Worm (Caenorhabditis elegans): ENCODE data around the gene sqst-5.

Gene sqst-5

ce11 chrIII:187829-188228, 40.4 kb upstream of the sqst-5 start, which contains the start of gene mxl-2:
mxl-2 (minus strand) TSS chrIII:188131.
- TF ChIP-seq zip-8 (tag; optimal IDR thresholded peaks at IDR 0.05): no peak
- no peak for TF ChIP-seq nhr-237 (tag; optimal IDR thresholded peaks at IDR 0.05)
- TF ChIP-seq mep-1 (tag; optimal IDR thresholded peaks at IDR 0.05): no peak
- no peak for TF ChIP-seq drap-1 (GFP tag; optimal IDR thresholded peaks at IDR 0.05)
- no peak for TF ChIP-seq ces-1 (GFP tag; optimal IDR thresholded peaks at IDR 0.05)
- TF ChIP-seq ham-2 (GFP tag; optimal IDR thresholded peaks at IDR 0.05): no peak
- TF ChIP-seq hlh-1 (tag; optimal IDR thresholded peaks at IDR 0.05): no peak
- TF ChIP-seq pha-4 (tag; optimal IDR thresholded peaks at IDR 0.05): no peak
- TF ChIP-seq nhr-12 (tag; optimal IDR thresholded peaks at IDR 0.05): no peak
- TF ChIP-seq ceh-83 (GFP tag; optimal IDR thresholded peaks at IDR 0.05): no peak
- no peak for TF ChIP-seq mab-5 (tag; optimal IDR thresholded peaks at IDR 0.05)

- TF ChIP-seq flh-1 (GFP tag; optimal IDR thresholded peaks at IDR 0.05) (no peak), zip-8 (tag; optimal IDR thresholded peaks at IDR 0.05) (peak; percentile 83)
Measured at ce11 chrIII:184335-184734, 36.9 kb upstream of the sqst-5 start.

ce11 chrIII:183072-183471, 35.7 kb upstream of the sqst-5 start:
- no peak for TF ChIP-seq flh-1 (GFP tag; optimal IDR thresholded peaks at IDR 0.05)
- TF ChIP-seq nhr-2 (tag; optimal IDR thresholded peaks at IDR 0.05): no peak
- TF ChIP-seq ces-1 (GFP tag; optimal IDR thresholded peaks at IDR 0.05): no peak
- TF ChIP-seq mls-2 (tag; optimal IDR thresholded peaks at IDR 0.05): no peak
- no peak for TF ChIP-seq ceh-43 (GFP tag; optimal IDR thresholded peaks at IDR 0.05)
- TF ChIP-seq blmp-1 (tag; optimal IDR thresholded peaks at IDR 0.05): no peak
- TF ChIP-seq nhr-12 (tag; optimal IDR thresholded peaks at IDR 0.05): no peak
- no peak for TF ChIP-seq ceh-39 (tag; optimal IDR thresholded peaks at IDR 0.05)
- no peak for TF ChIP-seq tbx-8 (GFP tag; optimal IDR thresholded peaks at IDR 0.05)
- no peak for TF ChIP-seq unc-120 (tag; optimal IDR thresholded peaks at IDR 0.05; ENCODE audit: poor library complexity, severe bottlenecking)
- no peak for TF ChIP-seq ham-2 (GFP tag; optimal IDR thresholded peaks at IDR 0.05)
- TF ChIP-seq nhr-237 (tag; optimal IDR thresholded peaks at IDR 0.05): no peak
- no peak for TF ChIP-seq sem-2 (GFP tag; optimal IDR thresholded peaks at IDR 0.05)
- no peak for TF ChIP-seq hlh-1 (tag; optimal IDR thresholded peaks at IDR 0.05)
- no peak for TF ChIP-seq sptf-1 (tag; optimal IDR thresholded peaks at IDR 0.05)
- TF ChIP-seq pha-4 (tag; optimal IDR thresholded peaks at IDR 0.05): no peak
- no peak for TF ChIP-seq ztf-11 (tag; optimal IDR thresholded peaks at IDR 0.05)
- TF ChIP-seq nhr-28 (tag; optimal IDR thresholded peaks at IDR 0.05): no peak

- TF ChIP-seq sptf-1 (tag; optimal IDR thresholded peaks at IDR 0.05) (no peak), cnd-1 (tag; optimal IDR thresholded peaks at IDR 0.05) (no peak), elt-1 (tag; optimal IDR thresholded peaks at IDR 0.05; ENCODE audit: borderline replicate concordance, insufficient read depth) (no peak), nhr-76 (tag; optimal IDR thresholded peaks at IDR 0.05) (no peak), nhr-12 (tag; optimal IDR thresholded peaks at IDR 0.05) (no peak), flh-1 (GFP tag; optimal IDR thresholded peaks at IDR 0.05) (no peak), tbx-8 (GFP tag; optimal IDR thresholded peaks at IDR 0.05) (no peak), hlh-1 (tag; optimal IDR thresholded peaks at IDR 0.05) (no peak), ztf-11 (tag; optimal IDR thresholded peaks at IDR 0.05) (no peak), unc-120 (tag; optimal IDR thresholded peaks at IDR 0.05; ENCODE audit: poor library complexity, severe bottlenecking) (no peak), pha-4 (tag; optimal IDR thresholded peaks at IDR 0.05) (no peak), unc-39 (tag; optimal IDR thresholded peaks at IDR 0.05) (no peak)
Measured at ce11 chrIII:182080-182479, 34.7 kb upstream of the sqst-5 start, which contains the start of gene F40G9.15. F40G9.15 (plus strand) TSS chrIII:182380.

DNA sequence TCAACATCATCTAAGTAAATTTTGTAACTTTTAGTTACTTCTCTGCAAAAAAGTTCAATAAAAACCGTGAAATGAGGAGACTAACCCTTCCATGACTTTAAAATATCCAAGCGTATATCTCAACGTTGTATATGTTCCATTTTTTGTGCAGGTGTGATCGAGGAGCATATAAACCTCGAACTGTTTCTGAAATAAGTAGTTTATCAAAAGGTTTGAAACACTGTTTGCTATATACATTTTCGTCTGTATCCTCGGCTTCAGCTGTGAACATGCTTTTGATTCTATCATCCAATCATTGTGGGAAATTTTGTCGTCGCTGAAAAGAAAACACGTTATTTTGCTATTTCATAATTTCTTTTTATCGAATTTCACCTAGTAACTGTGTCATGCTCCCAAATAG, 33.5 kb upstream of the sqst-5 start, which contains the start of gene F40G9.5:
Gene F40G9.5 (plus strand): TSS at position 301 of the 400 bp plus-strand sequence.
- no peak for TF ChIP-seq cnd-1 (tag; optimal IDR thresholded peaks at IDR 0.05)
- no peak for TF ChIP-seq mab-5 (tag; optimal IDR thresholded peaks at IDR 0.05)
- no peak for TF ChIP-seq bed-3 (GFP tag; optimal IDR thresholded peaks at IDR 0.05)
- TF ChIP-seq elt-1 (tag; optimal IDR thresholded peaks at IDR 0.05; ENCODE audit: borderline replicate concordance, insufficient read depth): no peak
- no peak for TF ChIP-seq blmp-1 (tag; optimal IDR thresholded peaks at IDR 0.05)
- no peak for TF ChIP-seq lsy-2 (tag; optimal IDR thresholded peaks at IDR 0.05)

DNA sequence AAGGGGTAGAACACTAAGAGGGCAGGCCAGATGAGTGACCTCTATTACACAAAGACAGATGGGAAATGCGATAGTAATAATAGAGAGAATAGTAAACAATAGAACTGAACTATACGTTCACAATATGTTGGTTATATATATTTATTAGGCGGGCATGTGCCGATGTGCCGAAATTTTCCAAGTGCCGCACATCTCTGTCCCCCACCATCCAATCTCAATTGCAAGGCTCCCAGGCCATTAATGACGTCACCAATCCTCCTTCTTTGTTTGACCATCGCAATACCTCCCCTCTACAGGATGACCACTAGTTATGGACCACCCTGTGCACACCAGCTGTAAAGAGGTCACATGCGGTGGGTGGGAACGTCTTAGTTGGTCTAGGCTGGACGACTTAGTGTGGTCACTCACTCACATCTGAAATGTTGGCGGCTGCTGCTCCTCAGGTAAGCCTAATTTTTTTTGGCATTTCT, 31.7 kb upstream of the sqst-5 start, which contains the start of gene F40G9.6:
Gene F40G9.6 (plus strand): TSS at position 420 of the 470 bp plus-strand sequence.
- TF ChIP-seq ces-1 (GFP tag; optimal IDR thresholded peaks at IDR 0.05) (no peak), nhr-12 (tag; optimal IDR thresholded peaks at IDR 0.05) (no peak), mls-2 (tag; optimal IDR thresholded peaks at IDR 0.05) (peak; percentile 38), nhr-2 (tag; optimal IDR thresholded peaks at IDR 0.05) (peak; percentile 32), zip-8 (tag; optimal IDR thresholded peaks at IDR 0.05) (peak; percentile 67), cnd-1 (tag; optimal IDR thresholded peaks at IDR 0.05) (peak; percentile 60)
